Fruit fly (Drosophila melanogaster): ENCODE measurements around the gene CG17129.

DNA sequence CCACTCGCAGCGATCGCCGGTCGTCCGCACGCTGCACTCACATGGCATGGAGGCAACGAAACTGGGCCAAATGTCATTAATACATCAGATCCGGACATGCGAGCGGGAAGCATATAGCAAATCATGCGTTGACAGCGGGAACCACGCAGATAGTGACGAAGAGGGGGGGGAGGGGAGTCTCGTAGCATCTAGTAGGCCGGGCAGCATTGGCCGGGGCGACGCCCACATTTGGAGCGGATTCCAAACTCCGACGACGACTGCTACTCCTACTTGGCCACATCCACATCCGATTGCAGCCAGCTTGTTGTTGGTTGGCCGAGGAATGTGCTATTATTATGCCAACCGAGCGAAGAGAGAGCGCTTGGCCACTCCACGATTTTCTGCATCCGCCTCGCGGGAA is 44.6 kb downstream of the CG17129 start:
- TF ChIP-seq CG14655 (GFP tag; optimal IDR thresholded peaks at IDR 0.05), result no peak
- TF ChIP-seq CG15710 (tag; optimal IDR thresholded peaks at IDR 0.05), result no peak
- TF ChIP-seq EcR (GFP tag; optimal IDR thresholded peaks at IDR 0.05), result no peak
- no peak for TF ChIP-seq gl (tag; optimal IDR thresholded peaks at IDR 0.05)
- no peak for TF ChIP-seq CG13204 (GFP tag; optimal IDR thresholded peaks at IDR 0.05)
- TF ChIP-seq Pif1B (GFP tag; optimal IDR thresholded peaks at IDR 0.05), result no peak
- TF ChIP-seq CG8301 (tag; optimal IDR thresholded peaks at IDR 0.05), result no peak
- no peak for TF ChIP-seq CG4496 (GFP tag; IDR thresholded peaks at IDR 0.05)
- no peak for TF ChIP-seq fd96Ca (GFP tag; IDR thresholded peaks at IDR 0.05)
- TF ChIP-seq Pif1A (GFP tag; optimal IDR thresholded peaks at IDR 0.05), result no peak
- no peak for TF ChIP-seq rn (GFP tag; IDR thresholded peaks at IDR 0.05)
- TF ChIP-seq CG9948 (tag; optimal IDR thresholded peaks at IDR 0.05), result no peak
- no peak for TF ChIP-seq CG12605 (GFP tag; IDR thresholded peaks at IDR 0.05)
